Worm (Caenorhabditis elegans): Measurements from ENCODE around the gene F13A2.1.

- no peak for TF ChIP-seq let-607 (tag; optimal IDR thresholded peaks at IDR 0.05)
- no peak for TF ChIP-seq B0019.2 (GFP tag; conservative IDR thresholded peaks at IDR 0.05)
- TF ChIP-seq somi-1 (GFP tag; optimal IDR thresholded peaks at IDR 0.05) = no peak
- TF ChIP-seq ets-4 (GFP tag; optimal IDR thresholded peaks at IDR 0.05) = no peak
- TF ChIP-seq ceh-27 (GFP tag; optimal IDR thresholded peaks at IDR 0.05) = no peak
- no peak for TF ChIP-seq ceh-91 (GFP tag; IDR thresholded peaks at IDR 0.05)
- no peak for TF ChIP-seq rcor-1 (GFP tag; IDR thresholded peaks at IDR 0.05)
- TF ChIP-seq dpl-1 (GFP tag; optimal IDR thresholded peaks at IDR 0.05) = no peak
Measured at ce11 chrV:4370515-4370914, 11.7 kb downstream of the F13A2.1 start.

Data from whole organism, young adult.